Fruit fly (Drosophila melanogaster) whole organism, embryonic: Measurements from ENCODE around the gene CG7304.
A peak's percentile ranks its signal among the peaks of the same experiment; 100 is the strongest.

Experiments used
- Awh ChIP-seq: fragments of 200-800 bp; sonication (Bioruptor generic); IDR thresholded peaks from 2 replicates; pipeline ENCODE4, ENCODE4 v1.3.6; 2022; ENCODE audit warnings: missing biosample characterization, missing genetic modification characterization
- BEAF-32 ChIP-seq: fragments of 200-800 bp; sonication (Bioruptor generic); optimal IDR thresholded peaks from 3 replicates; lab custom pipeline; 2017; ENCODE audit warnings: missing biosample characterization, missing genetic modification characterization, mild to moderate bottlenecking, moderate library complexity, missing genetic modification reagents
- C15 ChIP-seq: fragments of 200-800 bp; sonication (Bioruptor generic); IDR thresholded peaks from 3 replicates; pipeline ENCODE4 v1.3.6; 2022; ENCODE audit warnings: missing biosample characterization, missing genetic modification characterization
- CG11085 ChIP-seq: fragments of 200-800 bp; sonication (Bioruptor generic); IDR thresholded peaks from 2 replicates; pipeline ENCODE4 v1.3.6; 2022; ENCODE audit warnings: missing biosample characterization, missing genetic modification characterization
- CG11247 ChIP-seq: fragments of 200-800 bp; sonication (Bioruptor generic); IDR thresholded peaks from 2 replicates; pipeline ENCODE4 v1.3.6; 2022; ENCODE audit warnings: missing biosample characterization, missing genetic modification characterization
- CG13296 ChIP-seq: fragments of 200-800 bp; sonication (Bioruptor generic); optimal IDR thresholded peaks from 3 replicates; lab custom pipeline; 2018; ENCODE audit warnings: missing biosample characterization, mild to moderate bottlenecking, missing genetic modification characterization
- CG15479 ChIP-seq: fragments of 200-800 bp; sonication (Bioruptor generic); optimal IDR thresholded peaks from 3 replicates; lab custom pipeline; 2019; ENCODE audit warnings: missing biosample characterization, mild to moderate bottlenecking, missing genetic modification characterization, moderate library complexity
- CG1603 ChIP-seq: fragments of 200-800 bp; sonication (Bioruptor generic); optimal IDR thresholded peaks from 2 replicates; lab custom pipeline; 2019; ENCODE audit warnings: missing biosample characterization, mild to moderate bottlenecking, missing genetic modification characterization, moderate library complexity
- CG1647 ChIP-seq: fragments of 200-800 bp; sonication (Bioruptor generic); optimal IDR thresholded peaks from 3 replicates; lab custom pipeline; 2016; ENCODE audit warnings: missing biosample characterization, missing genetic modification characterization
- CG18011 ChIP-seq: fragments of 200-800 bp; sonication (Bioruptor generic); optimal IDR thresholded peaks from 2 replicates; lab custom pipeline; 2017; ENCODE audit warnings: missing biosample characterization, missing genetic modification characterization, mild to moderate bottlenecking, moderate library complexity, missing genotype
- CG2889 ChIP-seq: fragments of 200-800 bp; sonication (Bioruptor generic); IDR thresholded peaks from 3 replicates; pipeline ENCODE4 v1.3.6; 2022; ENCODE audit warnings: missing biosample characterization, missing genetic modification characterization
- CG3163 ChIP-seq: fragments of 200-800 bp; sonication (Bioruptor generic); optimal IDR thresholded peaks from 3 replicates; lab custom pipeline; 2016; ENCODE audit warnings: missing biosample characterization, missing genetic modification characterization
- CG34422 ChIP-seq: fragments of 200-800 bp; sonication (Bioruptor generic); IDR thresholded peaks from 3 replicates; pipeline ENCODE4 v1.3.6; 2022; ENCODE audit warnings: missing biosample characterization, missing genetic modification characterization
- CG42726 ChIP-seq: fragments of 200-800 bp; sonication (Bioruptor generic); IDR thresholded peaks from 2 replicates; pipeline ENCODE4 v1.3.6; 2022; ENCODE audit warnings: missing biosample characterization, missing genetic modification characterization; ENCODE audit not compliant: partially characterized antibody
- CG4424 ChIP-seq: fragments of 200-800 bp; sonication (Bioruptor generic); optimal IDR thresholded peaks from 3 replicates; lab custom pipeline; 2016; ENCODE audit warnings: missing biosample characterization, missing genetic modification characterization
- CG4707 ChIP-seq: fragments of 200-800 bp; sonication (Bioruptor generic); optimal IDR thresholded peaks from 2 replicates; lab custom pipeline; 2018; ENCODE audit warnings: missing biosample characterization, mild to moderate bottlenecking, missing genetic modification characterization, moderate library complexity
- CG4820 ChIP-seq: fragments of 200-800 bp; sonication (Bioruptor generic); optimal IDR thresholded peaks from 3 replicates; lab custom pipeline; 2016; ENCODE audit warnings: missing biosample characterization, missing genetic modification characterization
- CG8924 ChIP-seq: fragments of 200-800 bp; optimal IDR thresholded peaks from 3 replicates; lab custom pipeline; 2019; ENCODE audit warnings: missing biosample characterization, mild to moderate bottlenecking, missing genetic modification characterization, moderate library complexity
- Camta ChIP-seq: fragments of 200-800 bp; sonication (Bioruptor generic); optimal IDR thresholded peaks from 2 replicates; lab custom pipeline; 2016; ENCODE audit warnings: missing biosample characterization, missing genetic modification characterization
- D19A ChIP-seq: fragments of 200-800 bp; optimal IDR thresholded peaks from 3 replicates; lab custom pipeline; 2019; ENCODE audit warnings: missing biosample characterization, mild to moderate bottlenecking, missing genetic modification characterization, moderate library complexity
- Dip3 ChIP-seq: fragments of 200-800 bp; sonication (Bioruptor generic); optimal IDR thresholded peaks from 3 replicates; lab custom pipeline; 2016; ENCODE audit warnings: missing biosample characterization, missing genetic modification characterization
- Gug ChIP-seq: fragments of 200-800 bp; sonication (Bioruptor generic); IDR thresholded peaks from 4 replicates; pipeline ENCODE4 v1.3.6; 2022; ENCODE audit warnings: missing biosample characterization, missing genetic modification characterization
- H2.0 ChIP-seq: fragments of 200-800 bp; sonication (Bioruptor generic); IDR thresholded peaks from 2 replicates; pipeline ENCODE4 v1.3.6; 2022; ENCODE audit warnings: missing biosample characterization, missing genetic modification characterization
- Hmx ChIP-seq: fragments of 200-800 bp; sonication (Bioruptor generic); optimal IDR thresholded peaks from 2 replicates; lab custom pipeline; 2016; ENCODE audit warnings: missing biosample characterization, missing genetic modification characterization
- Lhr ChIP-seq: fragments of 200-800 bp; sonication (Bioruptor generic); optimal IDR thresholded peaks from 3 replicates; lab custom pipeline; 2017; ENCODE audit warnings: mild to moderate bottlenecking, missing biosample characterization, missing genetic modification reagents, missing genetic modification characterization
- NC2β ChIP-seq: fragments of 200-800 bp; sonication (Bioruptor generic); optimal IDR thresholded peaks from 2 replicates; lab custom pipeline; 2016; ENCODE audit warnings: missing biosample characterization, missing genetic modification characterization
- Oaz ChIP-seq: fragments of 200-800 bp; sonication (Bioruptor generic); IDR thresholded peaks from 2 replicates; pipeline ENCODE4 v1.3.6; 2022; ENCODE audit warnings: missing biosample characterization, missing genetic modification characterization
- Opbp ChIP-seq: fragments of 200-800 bp; sonication (Bioruptor generic); IDR thresholded peaks from 3 replicates; pipeline ENCODE4 v1.3.6; 2022; ENCODE audit warnings: missing biosample characterization, missing genetic modification characterization; ENCODE audit not compliant: partially characterized antibody
- Tbp ChIP-seq: fragments of >200 bp; optimal IDR thresholded peaks from 2 replicates; lab custom pipeline; 2018; ENCODE audit warnings: missing biosample characterization, missing genetic modification characterization
- Trl ChIP-seq, 3 experiments: fragments of >200 bp in 2 of 3; fragments of 200-800 bp in 1 of 3; sonication (Bioruptor generic) in 1 of 3; optimal IDR thresholded peaks; 2 replicates in 1 of 3; 3 replicates in 2 of 3; lab custom pipeline; 2016 to 2017; ENCODE audit warnings: missing biosample characterization in 1 of 3, missing genetic modification characterization in 1 of 3
- ap ChIP-seq: fragments of 200-800 bp; sonication (Bioruptor generic); IDR thresholded peaks from 2 replicates; pipeline ENCODE4 v1.3.6; 2022; ENCODE audit warnings: missing biosample characterization, missing genetic modification characterization
- bab2 ChIP-seq: fragments of 200-800 bp; sonication (Bioruptor generic); optimal IDR thresholded peaks from 2 replicates; lab custom pipeline; 2016; ENCODE audit warnings: missing biosample characterization, missing genetic modification characterization
- br ChIP-seq: fragments of >200 bp; optimal IDR thresholded peaks from 2 replicates; lab custom pipeline; 2017
- bsh ChIP-seq, 2 experiments: fragments of 200-800 bp; sonication (Bioruptor generic); optimal IDR thresholded peaks; 2 replicates each; lab custom pipeline; 2017 to 2018; ENCODE audit warnings: mild to moderate bottlenecking in 2 of 2, missing biosample characterization in 2 of 2, missing genetic modification characterization in 2 of 2, moderate library complexity in 1 of 2
- chn ChIP-seq: fragments of 200-800 bp; sonication (Bioruptor generic); optimal IDR thresholded peaks from 2 replicates; lab custom pipeline; 2016; ENCODE audit warnings: missing biosample characterization, missing genetic modification characterization
- crol ChIP-seq: fragments of 200-800 bp; sonication (Bioruptor generic); IDR thresholded peaks from 2 replicates; pipeline ENCODE4 v1.3.6; 2022; ENCODE audit warnings: missing biosample characterization, missing genetic modification characterization
- hbn ChIP-seq: fragments of 200-800 bp; sonication (Bioruptor generic); IDR thresholded peaks from 2 replicates; pipeline ENCODE4 v1.3.6; 2022; ENCODE audit warnings: missing biosample characterization, missing genetic modification characterization; ENCODE audit not compliant: partially characterized antibody
- insv ChIP-seq, 2 experiments: fragments of 200-800 bp; sonication (Bioruptor generic); optimal IDR thresholded peaks; 3 replicates each; lab custom pipeline; 2016 to 2018; ENCODE audit warnings: missing biosample characterization in 2 of 2, missing genetic modification characterization in 2 of 2
- jigr1 ChIP-seq: fragments of 200-800 bp; sonication (Bioruptor generic); IDR thresholded peaks from 3 replicates; pipeline ENCODE4 v1.3.6; 2022; ENCODE audit warnings: missing biosample characterization, missing genetic modification characterization
- ken ChIP-seq: fragments of 200-800 bp; sonication (Bioruptor generic); IDR thresholded peaks from 3 replicates; pipeline ENCODE4 v1.3.6; 2022; ENCODE audit warnings: missing biosample characterization, missing genetic modification characterization
- luna ChIP-seq: fragments of 200-800 bp; sonication (Bioruptor generic); optimal IDR thresholded peaks from 2 replicates; lab custom pipeline; 2016; ENCODE audit warnings: missing biosample characterization, missing genetic modification characterization
- nerfin-1 ChIP-seq: fragments of 200-800 bp; sonication (Bioruptor generic); optimal IDR thresholded peaks from 3 replicates; lab custom pipeline; 2019; ENCODE audit warnings: missing biosample characterization, mild to moderate bottlenecking, missing genetic modification characterization, moderate library complexity
- schlank ChIP-seq: fragments of 200-800 bp; sonication (Bioruptor generic); optimal IDR thresholded peaks from 2 replicates; lab custom pipeline; 2018; ENCODE audit warnings: missing biosample characterization, mild to moderate bottlenecking, missing genetic modification characterization
- scrt ChIP-seq: fragments of 200-800 bp; sonication (Bioruptor generic); optimal IDR thresholded peaks from 2 replicates; lab custom pipeline; 2018; ENCODE audit warnings: missing biosample characterization, mild to moderate bottlenecking, missing genetic modification characterization, moderate library complexity
- sens-2 ChIP-seq: fragments of 200-800 bp; sonication (Bioruptor generic); IDR thresholded peaks from 2 replicates; pipeline ENCODE4 v1.3.6; 2022; ENCODE audit warnings: missing biosample characterization, missing genetic modification characterization
- slp2 ChIP-seq: fragments of 200-800 bp; sonication (Bioruptor generic); optimal IDR thresholded peaks from 2 replicates; lab custom pipeline; 2016; ENCODE audit warnings: missing biosample characterization, missing genetic modification characterization
- sna ChIP-seq: fragments of 200-800 bp; sonication (Bioruptor generic); IDR thresholded peaks from 2 replicates; pipeline ENCODE4 v1.3.6; 2022; ENCODE audit warnings: missing biosample characterization, missing genetic modification characterization; ENCODE audit not compliant: partially characterized antibody
- sr ChIP-seq: fragments of 200-800 bp; sonication (Bioruptor generic); IDR thresholded peaks from 3 replicates; pipeline ENCODE4 v1.3.6; 2022; ENCODE audit warnings: missing biosample characterization, missing genetic modification characterization
- vfl ChIP-seq: fragments of 200-800 bp; sonication (Bioruptor generic); optimal IDR thresholded peaks from 2 replicates; lab custom pipeline; 2016; ENCODE audit warnings: missing biosample characterization, missing genetic modification characterization
- zen ChIP-seq: fragments of 200-800 bp; sonication (Bioruptor generic); optimal IDR thresholded peaks from 3 replicates; lab custom pipeline; 2018; ENCODE audit warnings: missing biosample characterization, mild to moderate bottlenecking, missing genetic modification characterization, moderate library complexity

The CG7304 gene

DNA sequence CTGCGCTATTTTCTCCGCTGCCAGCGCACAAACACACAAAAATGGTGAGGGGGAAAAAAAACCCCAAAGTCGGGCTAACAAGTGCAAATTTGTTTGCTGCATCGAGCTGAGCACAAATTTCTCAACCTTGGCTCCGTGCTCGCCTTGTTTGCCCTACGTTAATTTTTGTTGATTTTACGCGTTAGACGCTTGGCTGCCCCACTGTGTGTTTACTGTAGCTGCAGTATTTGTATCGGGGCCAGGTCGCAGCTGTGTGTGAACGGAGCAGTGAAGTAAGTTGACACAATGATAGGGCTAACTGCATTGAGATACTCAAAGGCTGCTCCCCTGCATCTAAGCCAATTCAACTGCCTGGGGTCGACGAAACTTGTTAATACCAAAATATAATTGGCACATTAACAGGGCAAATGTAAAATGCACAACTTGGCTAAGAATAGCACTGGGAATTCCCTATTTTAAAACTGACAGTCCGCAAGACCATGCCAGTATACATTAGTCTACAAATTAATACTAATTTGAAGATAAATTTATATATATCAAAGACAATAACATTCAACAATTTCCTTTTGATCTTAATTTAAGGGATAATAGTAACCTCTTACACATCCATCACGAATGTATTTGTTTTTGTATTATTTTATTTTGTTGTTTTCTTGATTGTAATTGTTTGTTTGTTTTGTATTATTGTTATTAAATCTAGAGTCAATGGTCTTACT, 36.4 kb downstream of the CG7304 start, which contains the start of gene CG42571 (continued):
- TF ChIP-seq CG34422 (GFP tag; lab: Robert Waterston, UW): no peak
- TF ChIP-seq Trl (optimal IDR thresholded peaks at IDR 0.05; lab: Kevin White, UChicago): no peak
- TF ChIP-seq Trl (GFP tag; optimal IDR thresholded peaks at IDR 0.05; lab: Kevin White, UChicago): peak; percentile 51
- no peak for TF ChIP-seq D19A (tag; lab: Kevin White, UChicago)
- 0 out of 2 replicates have a peak, but pooled peaks have one; percentile 21 for TF ChIP-seq Oaz (GFP tag; lab: Robert Waterston, UW)
- no peak for TF ChIP-seq CG13296 (GFP tag; lab: Kevin White, UChicago)
- peak; percentile 41 for TF ChIP-seq Lhr
- TF ChIP-seq C15 (GFP tag; lab: Robert Waterston, UW): no peak
- no peak for TF ChIP-seq luna (GFP tag; lab: Kevin White, UChicago)
- TF ChIP-seq hbn (GFP tag; lab: Robert Waterston, UW): no peak
- TF ChIP-seq Gug (GFP tag; lab: Robert Waterston, UW): no peak
- no peak for TF ChIP-seq sna
- TF ChIP-seq CG3163: no peak
- no peak for TF ChIP-seq Opbp
- TF ChIP-seq CG18011 (GFP tag; lab: Kevin White, UChicago): peak; percentile 39
- TF ChIP-seq CG1603: peak; percentile 68
- no peak for TF ChIP-seq vfl (GFP tag; lab: Kevin White, UChicago)
- no peak for TF ChIP-seq chn
- no peak for TF ChIP-seq slp2 (GFP tag; lab: Kevin White, UChicago)
- TF ChIP-seq ken (GFP tag; lab: Robert Waterston, UW): no peak
- peak; percentile 49 for TF ChIP-seq bab2 (GFP tag; lab: Kevin White, UChicago)
- no peak for TF ChIP-seq ap (GFP tag; lab: Robert Waterston, UW)
- TF ChIP-seq Hmx (GFP tag; lab: Kevin White, UChicago): no peak
- no peak for TF ChIP-seq insv (GFP tag; optimal IDR thresholded peaks at IDR 0.05; lab: Kevin White, UChicago)
- peak; percentile 21 for TF ChIP-seq nerfin-1 (tag; lab: Kevin White, UChicago)
- TF ChIP-seq CG4820: no peak
- TF ChIP-seq crol (GFP tag; lab: Robert Waterston, UW): no peak
- TF ChIP-seq scrt: no peak
- TF ChIP-seq schlank: no peak
- no peak for TF ChIP-seq H2.0 (GFP tag; lab: Robert Waterston, UW)
- TF ChIP-seq CG11247: no peak
- TF ChIP-seq bsh (GFP tag; optimal IDR thresholded peaks at IDR 0.05; lab: Kevin White, UChicago): peak in 1 of 2 experiments; percentile 58
- TF ChIP-seq CG11085 (GFP tag; lab: Robert Waterston, UW): no peak
- TF ChIP-seq CG1647 (GFP tag; lab: Kevin White, UChicago): no peak
- TF ChIP-seq NC2β (GFP tag; lab: Kevin White, UChicago): no peak
- TF ChIP-seq CG15479 (GFP tag; lab: Kevin White, UChicago): no peak
- TF ChIP-seq jigr1: no peak
- no peak for TF ChIP-seq BEAF-32
- TF ChIP-seq CG4707: peak; percentile 71
- peak; percentile 22 for TF ChIP-seq CG4424 (GFP tag; lab: Kevin White, UChicago)
- no peak for TF ChIP-seq Tbp
- no peak for TF ChIP-seq br
- no peak for TF ChIP-seq CG2889
- TF ChIP-seq zen (tag; lab: Kevin White, UChicago): no peak
- TF ChIP-seq Dip3 (GFP tag; lab: Kevin White, UChicago): no peak
- TF ChIP-seq CG8924 (tag; lab: Kevin White, UChicago): peak; percentile 40
- TF ChIP-seq sens-2 (GFP tag; lab: Robert Waterston, UW): no peak
- no peak for TF ChIP-seq CG42726 (GFP tag; lab: Robert Waterston, UW)
- TF ChIP-seq Camta (GFP tag; lab: Kevin White, UChicago): peak; percentile 37
- TF ChIP-seq Awh (GFP tag; lab: Robert Waterston, UW): peak; percentile 79
- TF ChIP-seq sr (GFP tag; lab: Robert Waterston, UW): no peak
